Worm (Caenorhabditis elegans): Measurements from ENCODE around the gene rev-1.
A peak's percentile ranks its signal among the peaks of the same experiment; 100 is the strongest.

rev-1 gene

DNA sequence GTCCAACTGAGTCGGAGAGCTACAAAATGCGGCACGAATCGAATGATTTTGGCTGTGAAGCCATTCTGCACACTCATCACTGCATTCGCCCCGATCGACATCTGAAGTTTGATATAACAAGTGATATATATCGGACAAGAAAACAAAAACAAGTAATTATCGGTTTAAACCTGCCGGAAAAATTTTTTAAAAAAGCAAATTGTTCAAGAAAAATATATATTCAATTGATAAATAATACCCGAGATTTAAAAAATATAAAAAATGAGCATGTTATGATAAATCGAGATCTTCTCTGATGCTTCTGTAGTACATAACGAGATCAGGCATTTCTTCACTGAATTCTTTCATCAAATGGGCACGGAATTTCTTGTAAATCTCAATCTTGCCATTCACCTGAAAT is 46.7 kb upstream of the rev-1 start, which contains the start of gene T09A5.5:
TSS of gene T09A5.5 (minus strand) at position 101 of the 400 bp plus-strand sequence.
- TF ChIP-seq ctbp-1 (GFP tag; IDR thresholded peaks at IDR 0.05) (no peak), R02D3.7 (tag; optimal IDR thresholded peaks at IDR 0.05) (no peak), aha-1 (tag) (no peak)

DNA sequence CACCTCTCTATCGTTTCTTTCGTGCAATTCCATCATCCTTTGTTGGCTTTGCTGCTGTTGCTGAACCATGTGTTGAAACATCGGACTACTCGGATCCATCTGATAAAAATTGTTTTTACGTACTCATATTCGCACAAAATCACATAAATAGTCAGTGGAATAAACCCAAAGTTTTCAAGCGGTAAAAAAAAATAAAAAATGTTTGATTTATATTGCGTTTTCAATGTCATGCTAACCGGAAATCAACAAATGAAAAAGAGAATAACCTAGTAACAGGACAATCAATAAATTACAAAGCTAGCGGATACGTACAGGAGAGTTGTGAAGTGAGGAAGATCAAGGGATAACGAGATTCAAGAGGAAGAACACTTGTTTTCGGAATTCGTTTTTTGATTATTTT is 45.5 kb upstream of the rev-1 start, which contains the start of gene mdt-10:
TSS of gene mdt-10 (minus strand) at position 101 of the 400 bp plus-strand sequence.
- TF ChIP-seq skn-1 (tag; optimal IDR thresholded peaks at IDR 0.05) (no peak), mdl-1 (tag; optimal IDR thresholded peaks at IDR 0.05) (no peak), spr-3 (GFP tag; optimal IDR thresholded peaks at IDR 0.05) (no peak), saeg-2 (GFP tag; IDR thresholded peaks at IDR 0.05) (no peak), lsy-2 (tag; optimal IDR thresholded peaks at IDR 0.05) (no peak), D1046.2 (GFP tag; IDR thresholded peaks at IDR 0.05) (no peak)

DNA sequence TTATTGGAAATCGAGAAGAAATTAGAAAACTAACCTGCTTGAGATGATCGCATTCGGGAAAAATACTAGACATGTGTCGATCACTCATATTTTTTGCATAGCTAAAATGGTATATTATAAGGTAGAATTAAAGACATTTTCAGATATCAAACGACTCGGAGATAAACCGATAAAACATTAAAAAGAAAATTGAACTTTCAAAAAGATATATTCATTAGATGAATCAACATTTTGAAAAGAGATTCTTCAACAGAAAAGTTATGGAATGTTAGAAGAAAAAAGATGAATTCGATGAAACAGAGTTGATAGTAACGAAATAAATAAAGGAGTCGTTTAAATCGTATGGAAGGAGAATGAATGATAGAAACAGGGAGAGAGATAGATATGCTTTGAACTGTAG is 44.8 kb upstream of the rev-1 start, which contains the start of gene mdmh-35:
TSS of gene mdmh-35 (minus strand) at position 101 of the 400 bp plus-strand sequence.
- TF ChIP-seq madf-5 (GFP tag; IDR thresholded peaks at IDR 0.05) (no peak), aha-1 (tag) (peak; percentile 26)

DNA sequence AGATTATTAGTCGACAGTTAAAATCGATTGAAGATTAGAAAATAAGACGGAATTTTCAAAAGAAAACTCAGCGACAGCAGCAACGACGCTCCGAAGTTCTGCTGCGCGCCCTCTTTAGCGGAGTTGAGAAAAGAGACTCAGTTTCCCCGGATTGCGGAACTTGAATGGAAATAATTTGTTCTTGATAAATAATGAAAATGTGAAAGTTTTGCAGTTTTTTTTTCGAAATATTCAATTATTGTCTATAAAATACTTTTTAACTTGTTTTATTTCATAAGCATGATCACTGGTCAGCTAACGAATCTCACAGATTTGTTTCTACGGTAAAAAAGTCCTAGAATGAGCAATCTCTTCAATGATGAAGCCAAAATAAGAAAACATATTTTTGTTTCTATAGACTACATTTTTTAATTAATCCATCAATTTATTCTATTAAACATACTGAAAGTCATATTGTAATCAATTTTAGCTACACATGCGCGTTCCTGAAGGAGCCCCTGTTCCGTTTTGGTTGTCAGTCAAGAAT is 42.9 kb upstream of the rev-1 start, which contains the start of the genes cec-3 and T09A5.15:
TSS of gene cec-3 (minus strand) at position 116 of the 526 bp plus-strand sequence.
TSS of gene T09A5.15 (plus strand) at position 476 of the 526 bp plus-strand sequence.
- TF ChIP-seq rbr-2 (tag; optimal IDR thresholded peaks at IDR 0.05) (peak; percentile 28), nhr-28 (tag; optimal IDR thresholded peaks at IDR 0.05) (peak; percentile 26), skn-1 (tag; optimal IDR thresholded peaks at IDR 0.05) (no peak), hlh-30 (tag; optimal IDR thresholded peaks at IDR 0.05; ENCODE audit: insufficient read depth) (peak; percentile 4), dpl-1 (GFP tag; optimal IDR thresholded peaks at IDR 0.05) (peak; percentile 52), nhr-76 (tag; optimal IDR thresholded peaks at IDR 0.05) (no peak), mes-2 (tag; optimal IDR thresholded peaks at IDR 0.05; ENCODE audit: poor library complexity, severe bottlenecking) (peak; percentile 62), mep-1 (tag; optimal IDR thresholded peaks at IDR 0.05) (peak; percentile 33), spr-3 (GFP tag; optimal IDR thresholded peaks at IDR 0.05) (no peak), T20F7.1 (GFP tag; optimal IDR thresholded peaks at IDR 0.05) (peak; percentile 98), lsy-2 (tag; optimal IDR thresholded peaks at IDR 0.05) (peak in 1 of 2 experiments; percentile 66), hif-1 (tag; optimal IDR thresholded peaks at IDR 0.05) (peak in 1 of 2 experiments; percentile 66), daf-16 (GFP tag; optimal IDR thresholded peaks at IDR 0.05) (no peak), daf-16 (tag; optimal IDR thresholded peaks at IDR 0.05) (no peak), dve-1 (tag; optimal IDR thresholded peaks at IDR 0.05; ENCODE audit: insufficient read depth) (peak; percentile 28), F26F4.8 (GFP tag; conservative IDR thresholded peaks at IDR 0.05) (no peak)

DNA sequence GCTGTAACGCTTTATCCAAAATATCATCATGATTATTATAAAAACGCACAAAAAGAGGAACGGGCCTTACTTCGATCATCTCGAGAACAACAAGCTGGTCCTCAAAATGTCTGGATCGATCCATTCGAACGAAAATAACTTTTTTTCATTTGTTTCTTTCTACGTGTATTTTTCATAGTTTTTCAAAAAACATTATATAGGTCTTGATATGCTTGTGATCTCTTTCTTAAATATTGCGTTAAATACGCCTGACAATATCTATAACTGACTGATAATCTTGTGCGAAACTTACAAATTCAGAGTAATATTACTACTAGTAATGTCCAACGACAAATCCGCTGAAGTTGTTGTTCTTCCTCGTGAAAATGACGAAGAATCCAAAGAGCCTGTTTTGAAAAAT is 42.3 kb upstream of the rev-1 start, which contains the start of gene sds-22:
TSS of gene sds-22 (plus strand) at position 301 of the 400 bp plus-strand sequence.
- TF ChIP-seq aha-1 (tag): peak; percentile 13
- TF ChIP-seq egl-27 (tag; optimal IDR thresholded peaks at IDR 0.05): no peak

DNA sequence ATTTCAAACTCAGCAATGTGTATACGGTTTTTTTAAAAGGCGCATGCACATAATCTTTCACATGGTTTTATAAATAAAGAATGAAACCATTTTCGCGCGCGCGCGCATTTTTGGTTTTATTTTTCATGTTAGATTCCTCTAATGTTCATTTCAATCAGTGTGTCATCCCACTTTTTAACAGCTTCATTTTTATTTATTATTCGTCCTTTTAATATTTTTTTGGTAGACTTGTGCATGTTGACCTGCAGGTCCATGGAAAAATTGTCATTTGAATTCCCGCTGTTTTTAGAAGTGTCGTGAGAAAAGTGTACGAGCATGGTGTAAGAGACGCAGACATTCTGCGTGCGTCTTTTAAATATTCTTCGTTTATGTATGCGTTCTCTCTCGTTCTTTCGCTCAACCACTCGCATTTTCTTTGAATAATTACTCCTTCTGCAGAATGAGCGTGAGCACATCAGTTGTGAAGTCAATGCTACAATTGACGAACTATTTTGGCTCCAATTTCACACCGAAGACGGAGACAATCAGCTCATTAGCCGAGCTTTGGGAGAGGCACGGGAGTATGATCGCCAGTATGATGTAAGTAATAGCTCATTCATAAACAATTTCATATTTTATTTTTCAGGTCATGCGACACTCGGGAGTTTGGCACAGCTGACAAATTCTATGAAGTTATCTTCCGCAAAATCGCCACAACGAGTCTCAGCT is 40.0 kb upstream of the rev-1 start, which contains the start of gene lin-5:
TSS of gene lin-5 (plus strand) at position 354 of the 708 bp plus-strand sequence.
- TF ChIP-seq ceh-20 (GFP tag; IDR thresholded peaks at IDR 0.05) (no peak), ceh-44 (GFP tag; IDR thresholded peaks at IDR 0.05) (no peak), ztf-7 (tag; optimal IDR thresholded peaks at IDR 0.05) (no peak), D1046.2 (GFP tag; IDR thresholded peaks at IDR 0.05) (no peak), mxl-2 (GFP tag; conservative IDR thresholded peaks at IDR 0.05) (no peak), Y48G9A.11 (GFP tag; IDR thresholded peaks at IDR 0.05) (peak; percentile 38; the same call in 1 of the 2 replicates), snpc-1.2 (GFP tag; IDR thresholded peaks at IDR 0.05) (no peak), lsy-2 (tag; optimal IDR thresholded peaks at IDR 0.05) (peak in 1 of 2 experiments; percentile 86), nhr-237 (tag; optimal IDR thresholded peaks at IDR 0.05) (no peak), vab-7 (GFP tag; IDR thresholded peaks at IDR 0.05) (no peak), dve-1 (tag; optimal IDR thresholded peaks at IDR 0.05; ENCODE audit: insufficient read depth) (peak; percentile 4), F44E2.7 (GFP tag; IDR thresholded peaks at IDR 0.05) (no peak), snpc-4 (tag; optimal IDR thresholded peaks at IDR 0.05) (no peak), fkh-10 (GFP tag; optimal IDR thresholded peaks at IDR 0.05) (peak; percentile 9), unc-62 (GFP tag; optimal IDR thresholded peaks at IDR 0.05 in 1 of 2) (peak in 1 of 2 experiments; percentile 91), unc-62 (tag; optimal IDR thresholded peaks at IDR 0.05) (no peak), T26A8.4 (GFP tag; IDR thresholded peaks at IDR 0.05) (no peak), zip-2 (tag; optimal IDR thresholded peaks at IDR 0.05) (no peak), lin-13 (GFP tag; optimal IDR thresholded peaks at IDR 0.05) (peak; percentile 20), skn-1 (tag; optimal IDR thresholded peaks at IDR 0.05) (no peak)

Measured in whole organism, L4 larva.